Worm (Caenorhabditis elegans) whole organism, L1 larva: ENCODE measurements around the gene C03B8.3.

Experiments
- ama-1 ChIP-seq: fragments of 150-350 bp; optimal IDR thresholded peaks from 2 replicates; lab custom pipeline; 2014
- fkh-4 ChIP-seq: sonication (generic microtip); optimal IDR thresholded peaks from 2 replicates; lab custom pipeline; 2016; ENCODE audit warnings: missing compliant biosample characterization, missing genetic modification characterization, borderline replicate concordance
- lin-14 ChIP-seq: fragments of 200-800 bp; sonication (Bioruptor generic); optimal IDR thresholded peaks from 2 replicates; lab custom pipeline; 2018; ENCODE audit warnings: mild to moderate bottlenecking, missing genetic modification characterization, moderate library complexity, missing compliant biosample characterization
- mdl-1 ChIP-seq, 2 experiments: fragments of 150-350 bp; optimal IDR thresholded peaks; 2 replicates each; lab custom pipeline; 2014 to 2017; ENCODE audit warnings: missing biosample characterization in 2 of 2, missing genetic modification characterization in 2 of 2, inconsistent platforms in 1 of 2
- pqm-1 ChIP-seq: sonication (generic microtip); optimal IDR thresholded peaks from 3 replicates; lab custom pipeline; 2017; ENCODE audit warnings: missing biosample characterization, missing genetic modification characterization
- snpc-4 ChIP-seq: fragments of 150-350 bp; optimal IDR thresholded peaks from 2 replicates; lab custom pipeline; 2014; ENCODE audit warnings: missing biosample characterization, missing genetic modification characterization
- sox-4 ChIP-seq: sonication (generic microtip); optimal IDR thresholded peaks from 2 replicates; lab custom pipeline; 2016; ENCODE audit warnings: missing genetic modification characterization, missing compliant biosample characterization
- sup-37 ChIP-seq: fragments of 200-800 bp; sonication (Bioruptor generic); optimal IDR thresholded peaks from 2 replicates; lab custom pipeline; 2018; ENCODE audit warnings: mild to moderate bottlenecking, missing genetic modification characterization, missing compliant biosample characterization
- unc-62 ChIP-seq: fragments of 150-350 bp; optimal IDR thresholded peaks from 2 replicates; lab custom pipeline; 2014; ENCODE audit warnings: missing biosample characterization, missing genetic modification reagents, missing genetic modification characterization

DNA sequence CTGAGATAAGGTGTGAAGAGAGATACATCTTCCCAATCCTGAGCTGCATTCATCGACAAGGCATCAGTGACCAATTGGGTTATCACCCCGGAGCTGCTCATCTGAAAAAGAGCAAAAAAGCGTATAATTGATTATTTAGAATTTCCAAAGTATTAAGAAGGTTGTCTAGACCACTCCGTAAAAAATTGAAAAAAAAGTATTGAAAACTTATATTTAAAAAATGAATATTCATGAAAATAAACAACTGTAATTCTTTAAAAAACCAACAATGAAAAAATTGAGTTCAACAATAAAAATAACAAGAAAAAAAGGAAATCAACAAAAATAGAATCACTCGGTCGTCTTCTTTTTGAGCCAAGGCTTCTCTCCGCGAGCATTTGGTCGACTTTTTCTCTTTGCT, 51.4 kb downstream of the C03B8.3 start, which contains the start of gene mtx-2:
- no peak for TF ChIP-seq sox-4 (tag; lab: Kevin White, UChicago)
- no peak for TF ChIP-seq snpc-4
- no peak for TF ChIP-seq mdl-1 (tag; optimal IDR thresholded peaks at IDR 0.05; lab: Kevin White, UChicago)
- TF ChIP-seq unc-62 (GFP tag; lab: Kevin White, UChicago), result no peak
- TF ChIP-seq ama-1, result no peak
- no peak for TF ChIP-seq fkh-4 (tag; lab: Kevin White, UChicago)
- no peak for TF ChIP-seq lin-14 (GFP tag; lab: Kevin White, UChicago)
- no peak for TF ChIP-seq pqm-1
- no peak for TF ChIP-seq sup-37
